Fruit fly (Drosophila melanogaster): ENCODE results near the gene CG15425.

dm6 chr2L:4286675-4287074, 29.3 kb downstream of the CG15425 start:
- TF ChIP-seq dsx (GFP tag; optimal IDR thresholded peaks at IDR 0.05; ENCODE audit: poor library complexity, severe bottlenecking) (no peak), CG11762 (GFP tag; optimal IDR thresholded peaks at IDR 0.05; ENCODE audit: insufficient read depth) (no peak), Blimp-1 (GFP tag; optimal IDR thresholded peaks at IDR 0.05) (no peak), OdsH (GFP tag; optimal IDR thresholded peaks at IDR 0.05) (no peak), Lpt (GFP tag; optimal IDR thresholded peaks at IDR 0.05) (no peak), CG3919 (GFP tag; optimal IDR thresholded peaks at IDR 0.05) (no peak), Sox102F (GFP tag; optimal IDR thresholded peaks at IDR 0.05) (no peak)
